Fruit fly (Drosophila melanogaster): Measurements from ENCODE around the gene CG32762.
A peak's percentile ranks its signal among the peaks of the same experiment; 100 is the strongest.

The CG32762 gene

DNA sequence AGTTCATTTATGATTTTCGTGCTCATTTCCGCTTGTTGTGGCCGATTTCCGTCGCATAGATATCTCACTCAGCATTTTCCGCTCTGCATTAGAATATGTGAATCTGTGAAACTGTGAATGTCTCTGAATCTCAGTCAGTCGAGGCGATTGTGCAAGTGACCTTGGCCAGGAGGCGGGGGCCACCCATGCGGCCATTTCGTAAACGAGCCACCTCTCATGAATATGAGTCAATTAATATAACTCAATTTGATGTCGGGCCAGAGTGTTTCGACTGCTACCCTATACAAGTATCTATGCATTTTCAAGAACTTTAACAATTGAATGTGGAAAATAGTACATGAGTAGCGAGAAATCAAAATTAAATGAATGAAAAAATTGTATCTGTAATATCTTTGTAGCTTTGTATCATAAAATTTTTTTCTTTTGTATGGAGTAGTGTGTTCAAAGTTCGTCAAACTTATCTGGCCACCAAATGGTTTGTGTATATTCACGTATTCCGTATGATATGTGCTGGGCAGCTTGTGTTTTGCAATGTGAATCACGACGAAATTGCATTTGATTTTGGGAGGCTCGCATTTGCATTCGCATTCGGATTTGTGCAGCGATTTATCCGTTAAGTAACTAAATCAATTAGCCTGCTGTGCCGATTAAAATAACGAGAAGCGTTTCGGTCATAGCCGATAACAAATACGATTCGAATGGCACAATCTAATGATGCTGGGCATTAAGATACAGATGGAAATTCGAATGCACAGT is 15.1 kb upstream of the CG32762 start, which contains the start of gene CG12730 (continued):
- TF ChIP-seq pros (GFP tag; optimal IDR thresholded peaks at IDR 0.05) (no peak), CG5953 (GFP tag; IDR thresholded peaks at IDR 0.05) (0 out of 2 replicates have a peak, but pooled peaks have one; percentile 29), tna (GFP tag; IDR thresholded peaks at IDR 0.05; ENCODE audit: partially characterized antibody) (no peak), CG7987 (GFP tag; optimal IDR thresholded peaks at IDR 0.05) (no peak), BEAF-32 (GFP tag; optimal IDR thresholded peaks at IDR 0.05) (no peak), Sry-δ (GFP tag; optimal IDR thresholded peaks at IDR 0.05) (no peak), CG14667 (GFP tag; IDR thresholded peaks at IDR 0.05) (peak; percentile 8; the same call in 1 of the 2 replicates), CG6689 (GFP tag; IDR thresholded peaks at IDR 0.05) (peak; percentile 45; the same call in 1 of the 2 replicates), CG14710 (tag; optimal IDR thresholded peaks at IDR 0.05) (no peak), br (optimal IDR thresholded peaks at IDR 0.05) (no peak), CG11695 (GFP tag; IDR thresholded peaks at IDR 0.05) (peak; percentile 35; the same call in 1 of the 3 replicates), ase (GFP tag; IDR thresholded peaks at IDR 0.05) (peak; percentile 26; the same call in 1 of the 3 replicates), CG1233 (GFP tag; optimal IDR thresholded peaks at IDR 0.05) (no peak), tgo (GFP tag; IDR thresholded peaks at IDR 0.05) (peak; percentile 56; the same call in 2 of the 3 replicates), sisA (GFP tag; IDR thresholded peaks at IDR 0.05) (peak; percentile 17), CG7839 (tag; optimal IDR thresholded peaks at IDR 0.05) (peak; percentile 53), Pdp1 (GFP tag; optimal IDR thresholded peaks at IDR 0.05) (peak in 1 of 2 experiments; percentile 47), CG13296 (GFP tag; optimal IDR thresholded peaks at IDR 0.05) (no peak), slbo (GFP tag; IDR thresholded peaks at IDR 0.05) (peak; percentile 52), CG2120 (GFP tag; optimal IDR thresholded peaks at IDR 0.05) (no peak), Hr3 (GFP tag; optimal IDR thresholded peaks at IDR 0.05) (no peak), CG8281 (tag; optimal IDR thresholded peaks at IDR 0.05) (peak; percentile 26), CG34376 (GFP tag; optimal IDR thresholded peaks at IDR 0.05) (no peak), CG12769 (tag; optimal IDR thresholded peaks at IDR 0.05) (no peak), CG14860 (GFP tag; IDR thresholded peaks at IDR 0.05; ENCODE audit: partially characterized antibody) (no peak), gro (GFP tag; optimal IDR thresholded peaks at IDR 0.05) (no peak), dm (GFP tag; optimal IDR thresholded peaks at IDR 0.05) (no peak), H2.0 (GFP tag; IDR thresholded peaks at IDR 0.05) (peak; percentile 44; the same call in 1 of the 2 replicates), Xrp1 (GFP tag; IDR thresholded peaks at IDR 0.05) (0 out of 2 replicates have a peak, but pooled peaks have one; percentile 12), HLH3B (GFP tag; IDR thresholded peaks at IDR 0.05) (peak; percentile 52; the same call in 1 of the 2 replicates), CG4360 (GFP tag; IDR thresholded peaks at IDR 0.05) (no peak), CG12391 (tag; optimal IDR thresholded peaks at IDR 0.05) (no peak), Oaz (GFP tag; IDR thresholded peaks at IDR 0.05) (0 out of 2 replicates have a peak, but pooled peaks have one; percentile 27), CG17361 (GFP tag; IDR thresholded peaks at IDR 0.05) (no peak), crp (GFP tag; optimal IDR thresholded peaks at IDR 0.05) (no peak), ranshi (GFP tag; IDR thresholded peaks at IDR 0.05) (0 out of 2 replicates have a peak, but pooled peaks have one; percentile 40), CG2712 (tag; optimal IDR thresholded peaks at IDR 0.05) (no peak), CG32772 (GFP tag; IDR thresholded peaks at IDR 0.05) (peak; percentile 38; the same call in 1 of the 2 replicates), HLH54F (GFP tag; optimal IDR thresholded peaks at IDR 0.05) (no peak), CG34224 (GFP tag; IDR thresholded peaks at IDR 0.05; ENCODE audit: partially characterized antibody) (no peak), HLH4C (GFP tag; IDR thresholded peaks at IDR 0.05; ENCODE audit: partially characterized antibody) (no peak), Dad (GFP tag; optimal IDR thresholded peaks at IDR 0.05) (no peak), CG2678 (tag; optimal IDR thresholded peaks at IDR 0.05) (peak; percentile 20), ac (GFP tag; optimal IDR thresholded peaks at IDR 0.05) (no peak), CkIIα-i1 (GFP tag; IDR thresholded peaks at IDR 0.05) (no peak), pnt (GFP tag; optimal IDR thresholded peaks at IDR 0.05) (no peak), caup (GFP tag; optimal IDR thresholded peaks at IDR 0.05; ENCODE audit: severe bottlenecking) (no peak), CG14441 (GFP tag; IDR thresholded peaks at IDR 0.05) (peak; percentile 64), CG4820 (GFP tag; optimal IDR thresholded peaks at IDR 0.05) (no peak)
